Fruit fly (Drosophila melanogaster) whole organism, wandering third instar larva: ENCODE results near the gene CG34281.

Experiments used
- Abd-B ChIP-seq: fragments of >200 bp; optimal IDR thresholded peaks from 2 replicates; lab custom pipeline; 2017; ENCODE audit warnings: missing biosample characterization, missing genetic modification characterization
- CG9705 ChIP-seq: fragments of 200-800 bp; sonication (Bioruptor generic); optimal IDR thresholded peaks from 2 replicates; lab custom pipeline; 2018; ENCODE audit warnings: missing biosample characterization, mild to moderate bottlenecking, missing genetic modification characterization
- Dfd ChIP-seq: fragments of >200 bp; optimal IDR thresholded peaks from 2 replicates; lab custom pipeline; 2017; ENCODE audit warnings: missing biosample characterization, missing genetic modification characterization
- Dif ChIP-seq: fragments of 200-275, 200-300 bp; sonication (Bioruptor generic); optimal IDR thresholded peaks from 2 replicates; lab custom pipeline; 2018; ENCODE audit warnings: missing biosample characterization, missing genetic modification characterization; ENCODE audit not compliant: partially characterized antibody
- GATAd ChIP-seq: sonication (Bioruptor generic); optimal IDR thresholded peaks from 2 replicates; lab custom pipeline; 2016; ENCODE audit warnings: missing biosample characterization, missing genetic modification characterization
- HLH106 ChIP-seq: fragments of 200-800 bp; optimal IDR thresholded peaks from 3 replicates; lab custom pipeline; 2019; ENCODE audit warnings: missing biosample characterization, mild to moderate bottlenecking, missing genetic modification characterization, moderate library complexity
- Hr78 ChIP-seq: fragments of >200 bp; optimal IDR thresholded peaks from 2 replicates; lab custom pipeline; 2017; ENCODE audit warnings: missing biosample characterization, missing genetic modification characterization
- Hr83 ChIP-seq: fragments of 200-300 bp; sonication (Bioruptor generic); optimal IDR thresholded peaks from 2 replicates; lab custom pipeline; 2016; ENCODE audit warnings: missing biosample characterization, mild to moderate bottlenecking, missing genetic modification characterization, moderate library complexity; ENCODE audit not compliant: poor library complexity, severe bottlenecking
- Jra ChIP-seq: sonication (Bioruptor generic); optimal IDR thresholded peaks from 2 replicates; lab custom pipeline; 2016; ENCODE audit warnings: missing biosample characterization, missing genetic modification characterization
- Mio ChIP-seq: sonication (Bioruptor generic); optimal IDR thresholded peaks from 2 replicates; lab custom pipeline; 2016; ENCODE audit warnings: missing biosample characterization, missing genetic modification characterization
- OdsH ChIP-seq: fragments of 200-800 bp; sonication (Bioruptor generic); optimal IDR thresholded peaks from 2 replicates; lab custom pipeline; 2016; ENCODE audit warnings: missing biosample characterization, mild to moderate bottlenecking, missing genetic modification characterization
- Rel ChIP-seq, 2 experiments: fragments of 200-800 bp; sonication (Bioruptor generic) in 1 of 2; optimal IDR thresholded peaks; 2 replicates in 1 of 2; 3 replicates in 1 of 2; lab custom pipeline; 2016 to 2019; ENCODE audit warnings: mild to moderate bottlenecking in 2 of 2, missing biosample characterization in 2 of 2, missing genetic modification characterization in 2 of 2, moderate library complexity in 1 of 2
- Sp1 ChIP-seq: fragments of 200-800 bp; sonication (Bioruptor generic); optimal IDR thresholded peaks from 3 replicates; lab custom pipeline; 2019; ENCODE audit warnings: missing biosample characterization, mild to moderate bottlenecking, missing genetic modification characterization, moderate library complexity
- br ChIP-seq: fragments of 200-800 bp; sonication (Bioruptor generic); optimal IDR thresholded peaks from 2 replicates; lab custom pipeline; 2016; ENCODE audit warnings: missing biosample characterization, missing genetic modification characterization
- brk ChIP-seq: fragments of 200-800 bp; sonication (Bioruptor generic); optimal IDR thresholded peaks from 2 replicates; lab custom pipeline; 2016; ENCODE audit warnings: missing biosample characterization, mild to moderate bottlenecking, missing genetic modification characterization
- dl ChIP-seq, 2 experiments: fragments of 175-275, 200-275 bp in 1 of 2; fragments of 200-275 bp in 1 of 2; sonication (Bioruptor generic); optimal IDR thresholded peaks; lab custom pipeline; 2018; ENCODE audit warnings: mild to moderate bottlenecking in 2 of 2, missing biosample characterization in 2 of 2, missing genetic modification characterization in 2 of 2, moderate library complexity in 2 of 2; ENCODE audit not compliant: partially characterized antibody in 2 of 2, insufficient read depth in 1 of 2
- dmrt93B ChIP-seq: fragments of 200-800 bp; sonication (Bioruptor generic); optimal IDR thresholded peaks from 2 replicates; lab custom pipeline; 2018; ENCODE audit warnings: missing biosample characterization, mild to moderate bottlenecking, missing genetic modification characterization
- dsf ChIP-seq: sonication (Bioruptor generic); optimal IDR thresholded peaks from 2 replicates; lab custom pipeline; 2016; ENCODE audit warnings: missing biosample characterization, missing genetic modification characterization, borderline replicate concordance
- ey ChIP-seq: fragments of 200-800 bp; sonication (Bioruptor generic); optimal IDR thresholded peaks from 2 replicates; lab custom pipeline; 2016; ENCODE audit warnings: missing biosample characterization, missing genetic modification characterization
- foxo ChIP-seq, 2 experiments: fragments of 200-800 bp; sonication (Bioruptor generic); optimal IDR thresholded peaks; 2 replicates in 1 of 2; 3 replicates in 1 of 2; lab custom pipeline; 2016 to 2017; ENCODE audit warnings: missing biosample characterization in 2 of 2, missing genetic modification characterization in 2 of 2
- fru ChIP-seq: fragments of 200-800 bp; sonication (Bioruptor generic); optimal IDR thresholded peaks from 3 replicates; lab custom pipeline; 2016; ENCODE audit warnings: missing biosample characterization, mild to moderate bottlenecking, missing genetic modification characterization
- h ChIP-seq: fragments of 200-800 bp; sonication (Bioruptor generic); optimal IDR thresholded peaks from 3 replicates; lab custom pipeline; 2016; ENCODE audit warnings: missing biosample characterization, mild to moderate bottlenecking, missing genetic modification characterization
- jim ChIP-seq: fragments of 175-275, 200-325 bp; sonication (Bioruptor generic); optimal IDR thresholded peaks from 2 replicates; lab custom pipeline; 2016; ENCODE audit warnings: missing biosample characterization, mild to moderate bottlenecking, missing genetic modification characterization
- psq ChIP-seq: fragments of 200-800 bp; sonication (Bioruptor generic); optimal IDR thresholded peaks from 3 replicates; lab custom pipeline; 2017; ENCODE audit warnings: missing biosample characterization, mild to moderate bottlenecking, missing genetic modification characterization, moderate library complexity
- rgr ChIP-seq: fragments of 200-800 bp; sonication (Bioruptor generic); optimal IDR thresholded peaks from 3 replicates; lab custom pipeline; 2016; ENCODE audit warnings: missing biosample characterization, mild to moderate bottlenecking, missing genetic modification characterization
- sv ChIP-seq: fragments of 200-800 bp; sonication (Bioruptor generic); optimal IDR thresholded peaks from 3 replicates; lab custom pipeline; 2016; ENCODE audit warnings: missing biosample characterization, missing genetic modification characterization
- tai ChIP-seq: sonication (Bioruptor generic); optimal IDR thresholded peaks from 2 replicates; lab custom pipeline; 2016; ENCODE audit warnings: missing biosample characterization, missing genetic modification characterization
- usp ChIP-seq: fragments of >200 bp; optimal IDR thresholded peaks from 2 replicates; lab custom pipeline; 2017; ENCODE audit warnings: missing biosample characterization, missing genetic modification characterization
- woc ChIP-seq: sonication (Bioruptor generic); optimal IDR thresholded peaks from 2 replicates; lab custom pipeline; 2016; ENCODE audit warnings: missing biosample characterization, mild to moderate bottlenecking, missing genetic modification characterization

CG34281 gene

dm6 chr3R:17612587-17612986 lies at the start of gene CG34281:
TSS of gene CG34281 (plus strand) at chr3R:17612887.
- TF ChIP-seq dsf (GFP tag; lab: Kevin White, UChicago) = no peak
- TF ChIP-seq woc = no peak
- TF ChIP-seq br (GFP tag; lab: Kevin White, UChicago) = no peak
- TF ChIP-seq rgr (GFP tag; lab: Kevin White, UChicago) = no peak
- no peak for TF ChIP-seq jim
- no peak for TF ChIP-seq HLH106 (tag; lab: Kevin White, UChicago)
- no peak for TF ChIP-seq ey (GFP tag; lab: Kevin White, UChicago)
- TF ChIP-seq tai = no peak
- TF ChIP-seq brk = no peak
- TF ChIP-seq Hr78 = no peak
- no peak for TF ChIP-seq Abd-B
- TF ChIP-seq Dfd = no peak

dm6 chr3R:17564837-17565236 lies 47.9 kb upstream of the CG34281 start:
- TF ChIP-seq dl (GFP tag; optimal IDR thresholded peaks at IDR 0.05; lab: Kevin White, UChicago; ENCODE audit: insufficient read depth in 1 of 2, partially characterized antibody in 2 of 2) (no peak), foxo (GFP tag; optimal IDR thresholded peaks at IDR 0.05; lab: Kevin White, UChicago) (no peak), Mio (GFP tag; lab: Kevin White, UChicago) (no peak), sv (GFP tag; lab: Kevin White, UChicago) (no peak), dmrt93B (GFP tag; lab: Kevin White, UChicago) (no peak), Sp1 (GFP tag; lab: Kevin White, UChicago) (no peak), Jra (GFP tag; lab: Kevin White, UChicago) (no peak)

- no peak for TF ChIP-seq Sp1 (GFP tag; lab: Kevin White, UChicago)
- TF ChIP-seq Dfd = peak; percentile 85
- TF ChIP-seq, all 38 proteins: peak for 1
Observed at dm6 chr3R:17566619-17567489, 45.8 kb upstream of the CG34281 start.

- peak; percentile 12 for TF ChIP-seq br (GFP tag; lab: Kevin White, UChicago)
- TF ChIP-seq jim = no peak
- peak; percentile 52 for TF ChIP-seq Sp1 (GFP tag; lab: Kevin White, UChicago)
- peak; percentile 22 for TF ChIP-seq OdsH (GFP tag; lab: Kevin White, UChicago)
- peak; percentile 23 for TF ChIP-seq Dfd
- TF ChIP-seq fru (GFP tag; lab: Kevin White, UChicago) = peak; percentile 40
- peak; percentile 53 for TF ChIP-seq HLH106 (tag; lab: Kevin White, UChicago)
- no peak for TF ChIP-seq Hr83 (GFP tag; lab: Kevin White, UChicago)
- no peak for TF ChIP-seq Hr78
- peak; percentile 29 for TF ChIP-seq ey (GFP tag; lab: Kevin White, UChicago)
- peak in 1 of 2 experiments; percentile 57 for TF ChIP-seq foxo (GFP tag; optimal IDR thresholded peaks at IDR 0.05; lab: Kevin White, UChicago)
- peak; percentile 23 for TF ChIP-seq rgr (GFP tag; lab: Kevin White, UChicago)
- no peak for TF ChIP-seq brk
- peak; percentile 44 for TF ChIP-seq h (GFP tag; lab: Kevin White, UChicago)
Observed at dm6 chr3R:17583658-17584460, 28.8 kb upstream of the CG34281 start.

dm6 chr3R:17588805-17589204 lies 23.9 kb upstream of the CG34281 start:
- no peak for TF ChIP-seq Hr78
- no peak for TF ChIP-seq jim
- no peak for TF ChIP-seq Mio (GFP tag; lab: Kevin White, UChicago)
- TF ChIP-seq usp (GFP tag; lab: Kevin White, UChicago) = no peak
- TF ChIP-seq Abd-B = no peak
- TF ChIP-seq Rel (GFP tag; optimal IDR thresholded peaks at IDR 0.05; lab: Kevin White, UChicago) = no peak
- no peak for TF ChIP-seq Rel (tag; optimal IDR thresholded peaks at IDR 0.05; lab: Kevin White, UChicago)
- TF ChIP-seq psq (GFP tag; lab: Kevin White, UChicago) = no peak
- TF ChIP-seq GATAd = no peak
- no peak for TF ChIP-seq CG9705 (GFP tag; lab: Kevin White, UChicago)
- no peak for TF ChIP-seq ey (GFP tag; lab: Kevin White, UChicago)
- TF ChIP-seq Dif (GFP tag; lab: Kevin White, UChicago) = no peak
- TF ChIP-seq OdsH (GFP tag; lab: Kevin White, UChicago) = no peak
